Worm (Caenorhabditis elegans): Measurements from ENCODE around the gene algn-2.

The algn-2 gene

ce11 chrII:5426054-5426453 lies 51.0 kb downstream of the algn-2 start (continued):
- no peak for TF ChIP-seq zfp-2 (tag; optimal IDR thresholded peaks at IDR 0.05)
- no peak for TF ChIP-seq gei-8 (GFP tag; optimal IDR thresholded peaks at IDR 0.05)
- TF ChIP-seq dve-1 (tag; optimal IDR thresholded peaks at IDR 0.05; ENCODE audit: insufficient read depth), result peak; percentile 51
- no peak for TF ChIP-seq cey-2 (tag; optimal IDR thresholded peaks at IDR 0.05; ENCODE audit: borderline replicate concordance, insufficient read depth)
- no peak for TF ChIP-seq lim-7 (GFP tag; IDR thresholded peaks at IDR 0.05)
- TF ChIP-seq lsy-2 (tag; optimal IDR thresholded peaks at IDR 0.05), result peak in 1 of 2 experiments; percentile 69
- 0 out of 2 replicates have a peak, but pooled peaks have one; percentile 9 for TF ChIP-seq lin-38 (GFP tag; IDR thresholded peaks at IDR 0.05)
- no peak for TF ChIP-seq hmg-1.1 (GFP tag; IDR thresholded peaks at IDR 0.05)
- no peak for TF ChIP-seq nhr-76 (tag; optimal IDR thresholded peaks at IDR 0.05)
- TF ChIP-seq F10B5.3 (tag; optimal IDR thresholded peaks at IDR 0.05), result no peak
- TF ChIP-seq tra-1 (GFP tag; IDR thresholded peaks at IDR 0.05), result no peak
- peak; percentile 63 for TF ChIP-seq nhr-77 (tag; optimal IDR thresholded peaks at IDR 0.05)
- TF ChIP-seq pha-4 (GFP tag; IDR thresholded peaks at IDR 0.05), result peak; percentile 55
- peak; percentile 76 for TF ChIP-seq pha-4 (tag; optimal IDR thresholded peaks at IDR 0.05)
- peak; percentile 60 for TF ChIP-seq nhr-25 (tag; optimal IDR thresholded peaks at IDR 0.05; ENCODE audit: borderline replicate concordance, insufficient read depth)

- peak; percentile 19 for TF ChIP-seq nhr-28 (tag; optimal IDR thresholded peaks at IDR 0.05)
- TF ChIP-seq ZK337.2 (GFP tag; IDR thresholded peaks at IDR 0.05), result no peak
Measured at ce11 chrII:5426470-5426869, 51.4 kb downstream of the algn-2 start.
